Fruit fly (Drosophila melanogaster): ENCODE results near the gene Cyp313a4.

DNA sequence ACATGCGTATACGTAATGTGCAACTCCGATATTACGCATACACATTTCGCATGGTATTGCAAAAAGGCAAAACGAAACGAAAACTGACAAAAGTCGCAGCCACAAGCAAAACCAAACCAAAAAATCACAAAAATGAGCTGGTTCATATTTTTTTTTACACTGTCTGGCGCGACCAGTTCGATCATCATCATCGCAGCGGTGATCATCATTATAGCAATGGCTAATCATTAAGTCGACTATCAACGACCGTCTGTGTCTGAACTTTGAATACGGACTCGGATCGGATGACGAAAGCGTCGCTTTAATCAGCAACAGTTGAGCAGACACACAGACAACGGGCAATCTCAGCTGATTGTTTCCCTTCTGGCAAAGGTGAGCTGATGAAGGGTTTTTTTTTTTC is 35.7 kb upstream of the Cyp313a4 start:
- TF ChIP-seq CG15336 (GFP tag; IDR thresholded peaks at IDR 0.05) = peak; percentile 57
- no peak for TF ChIP-seq CG8632 (GFP tag; optimal IDR thresholded peaks at IDR 0.05)
- TF ChIP-seq Sox15 (GFP tag; optimal IDR thresholded peaks at IDR 0.05) = no peak
- TF ChIP-seq CG11762 (GFP tag; optimal IDR thresholded peaks at IDR 0.05; ENCODE audit: insufficient read depth) = peak; percentile 6

Measured in whole organism, prepupa.